Worm (Caenorhabditis elegans): Measurements from ENCODE around the gene T22B3.3.

ce11 chrIV:11656144-11656780, 47.3 kb downstream of the T22B3.3 start, which contains the start of gene ZK809.5:
- TF ChIP-seq W03F9.2 (tag; optimal IDR thresholded peaks at IDR 0.05), result no peak
- TF ChIP-seq him-1 (tag; optimal IDR thresholded peaks at IDR 0.05), result no peak
- TF ChIP-seq dao-5 (tag; optimal IDR thresholded peaks at IDR 0.05), result no peak

Data from whole organism, L4/young adult.